Fruit fly (Drosophila melanogaster): ENCODE data around the gene CG7202.
A peak's percentile ranks its signal among the peaks of the same experiment; 100 is the strongest.

The CG7202 gene

dm6 chr3L:21523059-21523836, 30.7 kb upstream of the CG7202 start, which contains the start of gene CG7611 (continued):
- TF ChIP-seq CG16813 (GFP tag; IDR thresholded peaks at IDR 0.05; ENCODE audit: partially characterized antibody) (no peak), BEAF-32 (GFP tag; optimal IDR thresholded peaks at IDR 0.05) (peak; percentile 35), gfzf (GFP tag; optimal IDR thresholded peaks at IDR 0.05) (peak; percentile 78), CG7786 (GFP tag; optimal IDR thresholded peaks at IDR 0.05) (no peak), chinmo (GFP tag; IDR thresholded peaks at IDR 0.05; ENCODE audit: partially characterized antibody) (0 out of 4 replicates have a peak, but pooled peaks have one; percentile 69), CG15601 (tag; optimal IDR thresholded peaks at IDR 0.05) (peak; percentile 1), Dip3 (GFP tag; optimal IDR thresholded peaks at IDR 0.05) (no peak), Lhr (GFP tag; optimal IDR thresholded peaks at IDR 0.05) (peak; percentile 17), nom (GFP tag; optimal IDR thresholded peaks at IDR 0.05) (peak; percentile 12), CG1603 (tag; optimal IDR thresholded peaks at IDR 0.05) (peak; percentile 29), CG14710 (tag; optimal IDR thresholded peaks at IDR 0.05) (peak; percentile 35), Aef1 (GFP tag; IDR thresholded peaks at IDR 0.05) (no peak), D19A (tag; optimal IDR thresholded peaks at IDR 0.05) (peak; percentile 24), CG2712 (tag; optimal IDR thresholded peaks at IDR 0.05) (peak; percentile 22), CG31365 (tag; optimal IDR thresholded peaks at IDR 0.05) (no peak), CG10267 (tag; optimal IDR thresholded peaks at IDR 0.05) (peak; percentile 48), ssp (GFP tag; IDR thresholded peaks at IDR 0.05) (peak; percentile 46; the same call in 1 of the 2 replicates), CG4617 (GFP tag; optimal IDR thresholded peaks at IDR 0.05; ENCODE audit: borderline replicate concordance) (peak; percentile 79), bigmax (GFP tag; optimal IDR thresholded peaks at IDR 0.05) (peak; percentile 22), Dp (GFP tag; optimal IDR thresholded peaks at IDR 0.05) (peak; percentile 50), GATAe (GFP tag; conservative IDR thresholded peaks at IDR 0.05) (no peak), insv (GFP tag; optimal IDR thresholded peaks at IDR 0.05) (peak in 1 of 2 experiments; percentile 6), CG15073 (GFP tag; optimal IDR thresholded peaks at IDR 0.05) (peak; percentile 61), wek (GFP tag; optimal IDR thresholded peaks at IDR 0.05) (peak; percentile 22)

dm6 chr3L:21518345-21518744, 25.8 kb upstream of the CG7202 start:
- TF ChIP-seq CG6791 (GFP tag; IDR thresholded peaks at IDR 0.05; ENCODE audit: partially characterized antibody) (0 out of 3 replicates have a peak, but pooled peaks have one; percentile 15), sc (optimal IDR thresholded peaks at IDR 0.05) (no peak), sc (GFP tag; optimal IDR thresholded peaks at IDR 0.05) (no peak), Ets65A (GFP tag) (peak; percentile 91), CG10654 (GFP tag; optimal IDR thresholded peaks at IDR 0.05) (no peak), Med (GFP tag) (peak; percentile 30)

dm6 chr3L:21516716-21517266, 24.2 kb upstream of the CG7202 start:
- TF ChIP-seq Max (GFP tag; optimal IDR thresholded peaks at IDR 0.05): no peak
- TF ChIP-seq CG33213 (GFP tag; optimal IDR thresholded peaks at IDR 0.05): peak; percentile 62
- peak; percentile 57 for TF ChIP-seq nmo (GFP tag; optimal IDR thresholded peaks at IDR 0.05)
- TF ChIP-seq CG6254 (GFP tag; optimal IDR thresholded peaks at IDR 0.05): peak; percentile 16
- peak; percentile 36 for TF ChIP-seq phol (tag; optimal IDR thresholded peaks at IDR 0.05)
- peak; percentile 93 for TF ChIP-seq cg (GFP tag; optimal IDR thresholded peaks at IDR 0.05)
- no peak for TF ChIP-seq CG5245 (GFP tag; optimal IDR thresholded peaks at IDR 0.05)
- no peak for TF ChIP-seq Sox102F (GFP tag; optimal IDR thresholded peaks at IDR 0.05)
- TF ChIP-seq CG18262 (tag; optimal IDR thresholded peaks at IDR 0.05): peak; percentile 10
- peak; percentile 59 for TF ChIP-seq CG8924 (tag; optimal IDR thresholded peaks at IDR 0.05)
- no peak for TF ChIP-seq CG11723 (GFP tag; optimal IDR thresholded peaks at IDR 0.05)
- peak; percentile 17 for TF ChIP-seq Fer1 (GFP tag; optimal IDR thresholded peaks at IDR 0.05)
- no peak for TF ChIP-seq CG6654 (GFP tag; optimal IDR thresholded peaks at IDR 0.05)
- no peak for TF ChIP-seq D (optimal IDR thresholded peaks at IDR 0.05)
- TF ChIP-seq D (GFP tag; optimal IDR thresholded peaks at IDR 0.05): peak; percentile 19
- TF ChIP-seq CG8089 (GFP tag; optimal IDR thresholded peaks at IDR 0.05): no peak
- peak; percentile 43 for TF ChIP-seq dm (GFP tag; optimal IDR thresholded peaks at IDR 0.05)
